Fruit fly (Drosophila melanogaster): ENCODE data around the gene CG4511.

Gene CG4511

dm6 chr3R:10872148-10872783 lies 18.0 kb downstream of the CG4511 start, which contains the start of gene Fdh (continued):
- TF ChIP-seq CG9727 (GFP tag; optimal IDR thresholded peaks at IDR 0.05) = peak; percentile 66
- TF ChIP-seq CG4404 (GFP tag; IDR thresholded peaks at IDR 0.05) = no peak
- TF ChIP-seq kah (GFP tag; optimal IDR thresholded peaks at IDR 0.05) = peak; percentile 19
- peak; percentile 51 for TF ChIP-seq nom (GFP tag; optimal IDR thresholded peaks at IDR 0.05)
- TF ChIP-seq sr (GFP tag; IDR thresholded peaks at IDR 0.05) = no peak
- TF ChIP-seq ranshi (GFP tag; IDR thresholded peaks at IDR 0.05) = no peak
- TF ChIP-seq klu (GFP tag; IDR thresholded peaks at IDR 0.05) = no peak
- TF ChIP-seq Oaz (GFP tag; IDR thresholded peaks at IDR 0.05) = no peak
- TF ChIP-seq vvl (GFP tag; IDR thresholded peaks at IDR 0.05) = peak; percentile 43
- TF ChIP-seq CG12744 (GFP tag; optimal IDR thresholded peaks at IDR 0.05) = no peak
- no peak for TF ChIP-seq danr (GFP tag; IDR thresholded peaks at IDR 0.05)
- TF ChIP-seq bcd (GFP tag; optimal IDR thresholded peaks at IDR 0.05) = peak; percentile 50
- TF ChIP-seq Dll (GFP tag; IDR thresholded peaks at IDR 0.05; ENCODE audit: partially characterized antibody) = no peak
- no peak for TF ChIP-seq cas (GFP tag; IDR thresholded peaks at IDR 0.05)
- peak; percentile 44 for TF ChIP-seq CG1529 (GFP tag; optimal IDR thresholded peaks at IDR 0.05)
- no peak for TF ChIP-seq Ravus (GFP tag; IDR thresholded peaks at IDR 0.05)
- TF ChIP-seq CG1024 (GFP tag; IDR thresholded peaks at IDR 0.05) = no peak
- TF ChIP-seq CG6689 (GFP tag; IDR thresholded peaks at IDR 0.05) = peak; percentile 53; the same call in 1 of the 2 replicates
- no peak for TF ChIP-seq pan (optimal IDR thresholded peaks at IDR 0.05)
- no peak for TF ChIP-seq pan (GFP tag; optimal IDR thresholded peaks at IDR 0.05 in 1 of 2, IDR thresholded peaks at IDR 0.05 in 1 of 2)
- TF ChIP-seq Chrac-16 (GFP tag; optimal IDR thresholded peaks at IDR 0.05) = peak; percentile 38
- peak; percentile 12; the same call in 1 of the 2 replicates for TF ChIP-seq stc (GFP tag; IDR thresholded peaks at IDR 0.05)
- TF ChIP-seq E2f2 (GFP tag; IDR thresholded peaks at IDR 0.05) = peak; percentile 66
- no peak for TF ChIP-seq Trl (optimal IDR thresholded peaks at IDR 0.05)
- TF ChIP-seq Trl (GFP tag; optimal IDR thresholded peaks at IDR 0.05) = peak; percentile 45
- peak; percentile 16 for TF ChIP-seq hkb (optimal IDR thresholded peaks at IDR 0.05)
- TF ChIP-seq hkb (GFP tag; IDR thresholded peaks at IDR 0.05) = peak; percentile 27; the same call in 1 of the 2 replicates
- peak; percentile 69 for TF ChIP-seq CG30403 (GFP tag; optimal IDR thresholded peaks at IDR 0.05)
- TF ChIP-seq Usf (GFP tag; optimal IDR thresholded peaks at IDR 0.05) = peak; percentile 6
- TF ChIP-seq CG8944 (GFP tag; optimal IDR thresholded peaks at IDR 0.05) = no peak
- TF ChIP-seq ara (GFP tag; IDR thresholded peaks at IDR 0.05) = peak; percentile 60; the same call in 1 of the 2 replicates
- no peak for TF ChIP-seq inv (GFP tag; IDR thresholded peaks at IDR 0.05; ENCODE audit: partially characterized antibody)
- TF ChIP-seq wor (GFP tag; IDR thresholded peaks at IDR 0.05) = no peak
- peak; percentile 61 for TF ChIP-seq CG13296 (GFP tag; optimal IDR thresholded peaks at IDR 0.05)
- no peak for TF ChIP-seq pum (GFP tag; optimal IDR thresholded peaks at IDR 0.05)
- TF ChIP-seq zfh2 (GFP tag; optimal IDR thresholded peaks at IDR 0.05) = peak; percentile 4
- no peak for TF ChIP-seq Aef1 (GFP tag; IDR thresholded peaks at IDR 0.05)
- TF ChIP-seq CG6654 (GFP tag; optimal IDR thresholded peaks at IDR 0.05) = peak; percentile 18
- no peak for TF ChIP-seq CG15479 (GFP tag; optimal IDR thresholded peaks at IDR 0.05)
- no peak for TF ChIP-seq Bdp1 (GFP tag; optimal IDR thresholded peaks at IDR 0.05)
- no peak for TF ChIP-seq pho (GFP tag; optimal IDR thresholded peaks at IDR 0.05)
- peak; percentile 80 for TF ChIP-seq CG13775 (GFP tag; optimal IDR thresholded peaks at IDR 0.05)
- TF ChIP-seq CG3847 (GFP tag; IDR thresholded peaks at IDR 0.05) = no peak
- TF ChIP-seq CG3065 (GFP tag; optimal IDR thresholded peaks at IDR 0.05) = peak; percentile 29
- TF ChIP-seq trem (tag; optimal IDR thresholded peaks at IDR 0.05) = peak; percentile 76
- TF ChIP-seq GATAe (GFP tag; conservative IDR thresholded peaks at IDR 0.05) = no peak
- TF ChIP-seq corto (GFP tag; optimal IDR thresholded peaks at IDR 0.05) = peak; percentile 5
- peak; percentile 22 for TF ChIP-seq CG6765 (GFP tag; optimal IDR thresholded peaks at IDR 0.05)
- TF ChIP-seq prd (optimal IDR thresholded peaks at IDR 0.05) = no peak
- TF ChIP-seq prd (GFP tag; IDR thresholded peaks at IDR 0.05) = 0 out of 3 replicates have a peak, but pooled peaks have one; percentile 16
- TF ChIP-seq CG10959 (GFP tag; IDR thresholded peaks at IDR 0.05) = no peak
- no peak for TF ChIP-seq bigmax (GFP tag; optimal IDR thresholded peaks at IDR 0.05)
- TF ChIP-seq her (GFP tag; optimal IDR thresholded peaks at IDR 0.05) = no peak

Measured in whole organism, embryonic.